Fruit fly (Drosophila melanogaster) whole organism, adult: ENCODE data around the gene agt.

Source experiments
- CG11617 ChIP-seq: fragments of 200-800 bp; sonication (Bioruptor generic); optimal IDR thresholded peaks from 2 replicates; lab custom pipeline; 2017; ENCODE audit warnings: mild to moderate bottlenecking, missing biosample characterization, missing genetic modification reagents, missing genetic modification characterization
- CG12768 ChIP-seq: fragments of 200-800 bp; sonication (Bioruptor generic); optimal IDR thresholded peaks from 2 replicates; lab custom pipeline; 2017; ENCODE audit warnings: missing biosample characterization, missing genetic modification characterization, mild to moderate bottlenecking, moderate library complexity, missing genetic modification reagents
- CG7045 ChIP-seq: fragments of 200-800 bp; sonication (Bioruptor generic); optimal IDR thresholded peaks from 2 replicates; lab custom pipeline; 2017; ENCODE audit warnings: missing biosample characterization, mild to moderate bottlenecking, missing genetic modification characterization
- CG7101 ChIP-seq: fragments of 200-800 bp; sonication (Bioruptor generic); optimal IDR thresholded peaks from 2 replicates; lab custom pipeline; 2018; ENCODE audit warnings: missing biosample characterization, mild to moderate bottlenecking, missing genetic modification characterization, moderate library complexity
- Crg-1 ChIP-seq: fragments of 200-800 bp; sonication (Bioruptor generic); optimal IDR thresholded peaks from 2 replicates; lab custom pipeline; 2016; ENCODE audit warnings: missing biosample characterization, missing genetic modification characterization
- Hr96 ChIP-seq: fragments of 200-800 bp; sonication (Bioruptor generic); optimal IDR thresholded peaks from 2 replicates; lab custom pipeline; 2016; ENCODE audit warnings: missing biosample characterization, missing genetic modification characterization
- Mnt ChIP-seq: fragments of 200-800 bp; sonication (Bioruptor generic); optimal IDR thresholded peaks from 2 replicates; lab custom pipeline; 2016; ENCODE audit warnings: missing biosample characterization, mild to moderate bottlenecking, missing genetic modification characterization
- bab1 ChIP-seq: fragments of 200-800 bp; sonication (Bioruptor generic); optimal IDR thresholded peaks from 3 replicates; lab custom pipeline; 2019; ENCODE audit warnings: missing biosample characterization, mild to moderate bottlenecking, missing genetic modification characterization, moderate library complexity
- cic ChIP-seq: fragments of 200-800 bp; sonication (Bioruptor generic); optimal IDR thresholded peaks from 2 replicates; lab custom pipeline; 2017; ENCODE audit warnings: missing biosample characterization, mild to moderate bottlenecking, missing genetic modification characterization, moderate library complexity
- kay ChIP-seq: fragments of 200-800 bp; sonication (Bioruptor generic); peaks from one replicate; lab custom pipeline; 2016; ENCODE audit warnings: missing biosample characterization, missing genetic modification characterization, borderline replicate concordance
- ovo ChIP-seq: fragments of 200-800 bp; sonication (Bioruptor generic); optimal IDR thresholded peaks from 2 replicates; lab custom pipeline; 2016; ENCODE audit warnings: missing biosample characterization, missing genetic modification characterization
- pad ChIP-seq: fragments of 200-800 bp; sonication (Bioruptor generic); optimal IDR thresholded peaks from 3 replicates; lab custom pipeline; 2017; ENCODE audit warnings: missing biosample characterization, missing genetic modification characterization, mild to moderate bottlenecking, moderate library complexity, missing genetic modification reagents
- toe ChIP-seq: fragments of 200-800 bp; sonication (Bioruptor generic); optimal IDR thresholded peaks from 2 replicates; lab custom pipeline; 2016; ENCODE audit warnings: missing biosample characterization, missing genetic modification characterization

- TF ChIP-seq pad (GFP tag; lab: Kevin White, UChicago) = no peak
- TF ChIP-seq cic (GFP tag; lab: Kevin White, UChicago) = peak; percentile 34
- TF ChIP-seq CG11617 (GFP tag; lab: Kevin White, UChicago) = no peak
- TF ChIP-seq toe (GFP tag; lab: Kevin White, UChicago) = no peak
- TF ChIP-seq CG7045 = no peak
- no peak for TF ChIP-seq ovo (GFP tag; lab: Kevin White, UChicago)
- TF ChIP-seq CG7101 = no peak
- no peak for TF ChIP-seq bab1
- no peak for TF ChIP-seq Mnt (GFP tag; lab: Kevin White, UChicago)
- no peak for TF ChIP-seq Hr96 (GFP tag; lab: Kevin White, UChicago)
- no peak for TF ChIP-seq CG12768 (GFP tag; lab: Kevin White, UChicago)
- TF ChIP-seq Crg-1 (GFP tag; lab: Kevin White, UChicago) = no peak
- TF ChIP-seq kay = no peak
Measured at dm6 chr3R:6644334-6644733, 15.6 kb downstream of the agt start, which contains the start of gene Ass.
